Worm (Caenorhabditis elegans) whole organism, young adult: Measurements from ENCODE around the gene F10C1.1.

ENCODE experiments used
- F33H1.4 ChIP-seq: fragments of 200-800 bp; sonication (Bioruptor generic); IDR thresholded peaks from 2 replicates; pipeline ENCODE4 v1.3.6; 2022; ENCODE audit warnings: missing genetic modification reagents, missing genetic modification characterization, missing compliant biosample characterization
- F49E8.2 ChIP-seq: sonication (generic microtip); optimal IDR thresholded peaks from 3 replicates; lab custom pipeline; 2017; ENCODE audit warnings: missing genetic modification characterization, mild to moderate bottlenecking, missing compliant biosample characterization, antibody characterized with exemption, moderate library complexity; ENCODE audit not compliant: insufficient read depth
- F55B11.4 ChIP-seq: sonication (generic microtip); optimal IDR thresholded peaks from 2 replicates; lab custom pipeline; 2016; ENCODE audit warnings: missing compliant biosample characterization, missing genetic modification characterization, borderline replicate concordance; ENCODE audit not compliant: insufficient read depth
- Y53F4B.3 ChIP-seq: fragments of 200-800 bp; sonication (Bioruptor generic); IDR thresholded peaks from 2 replicates; pipeline ENCODE4 v1.3.6; 2022; ENCODE audit warnings: missing genetic modification reagents, missing genetic modification characterization, missing compliant biosample characterization
- Y79H2A.3 ChIP-seq: fragments of 200-800 bp; sonication (Bioruptor generic); conservative IDR thresholded peaks from 2 replicates; pipeline ENCODE4 v1.3.6; 2022; ENCODE audit warnings: missing genetic modification reagents, missing genetic modification characterization, missing compliant biosample characterization
- ama-1 ChIP-seq, 3 experiments: fragments of 150-350 bp in 1 of 3; sonication (generic microtip) in 2 of 3; optimal IDR thresholded peaks; 2 replicates each; lab custom pipeline; 2014 to 2018; ENCODE audit warnings: missing biosample characterization in 2 of 3, missing genetic modification characterization in 2 of 3, missing genetic modification reagents in 2 of 3
- athp-1 ChIP-seq: sonication (generic microtip); optimal IDR thresholded peaks from 2 replicates; lab custom pipeline; 2017; ENCODE audit warnings: mild to moderate bottlenecking, missing genetic modification characterization, missing compliant biosample characterization
- attf-6 ChIP-seq: fragments of 200-800 bp; sonication (Bioruptor generic); IDR thresholded peaks from 2 replicates; pipeline ENCODE4 v1.3.6; 2022; ENCODE audit warnings: missing genetic modification reagents, missing genetic modification characterization, missing compliant biosample characterization
- ccch-3 ChIP-seq: fragments of 200-800 bp; sonication (Bioruptor generic); optimal IDR thresholded peaks from 2 replicates; lab custom pipeline; 2018; ENCODE audit warnings: mild to moderate bottlenecking, missing genetic modification characterization, missing compliant biosample characterization
- ceh-27 ChIP-seq: fragments of 200-800 bp; sonication (Bioruptor generic); optimal IDR thresholded peaks from 2 replicates; lab custom pipeline; 2018; ENCODE audit warnings: mild to moderate bottlenecking, missing genetic modification characterization, moderate library complexity, missing compliant biosample characterization
- ceh-58 ChIP-seq: fragments of 200-800 bp; sonication (Bioruptor generic); IDR thresholded peaks from 2 replicates; pipeline ENCODE4 v1.3.6; 2022; ENCODE audit warnings: missing genetic modification characterization, missing compliant biosample characterization
- ceh-91 ChIP-seq: fragments of 200-800 bp; sonication (Bioruptor generic); IDR thresholded peaks from 2 replicates; pipeline ENCODE4 v1.3.6; 2022; ENCODE audit warnings: missing genetic modification reagents, missing genetic modification characterization, missing compliant biosample characterization
- die-1 ChIP-seq: sonication (generic microtip); optimal IDR thresholded peaks from 2 replicates; lab custom pipeline; 2016; ENCODE audit warnings: missing genotype, mild to moderate bottlenecking, missing genetic modification characterization, missing compliant biosample characterization
- dpff-1 ChIP-seq: sonication (generic microtip); optimal IDR thresholded peaks from 2 replicates; lab custom pipeline; 2017; ENCODE audit warnings: mild to moderate bottlenecking, missing genetic modification characterization, missing compliant biosample characterization
- egrh-3 ChIP-seq: fragments of 200-800 bp; sonication (Bioruptor generic); IDR thresholded peaks from 2 replicates; pipeline ENCODE4 v1.3.6; 2022; ENCODE audit warnings: missing genetic modification reagents, missing genetic modification characterization, missing compliant biosample characterization
- ekl-4 ChIP-seq: fragments of 200-800 bp; sonication (Bioruptor generic); IDR thresholded peaks from 2 replicates; pipeline ENCODE4 v1.3.6; 2022; ENCODE audit warnings: missing genetic modification reagents, missing genetic modification characterization, missing compliant biosample characterization
- ets-4 ChIP-seq: fragments of 200-800 bp; sonication (Bioruptor generic); optimal IDR thresholded peaks from 2 replicates; lab custom pipeline; 2018; ENCODE audit warnings: mild to moderate bottlenecking, missing genetic modification characterization, missing compliant biosample characterization
- hlh-26 ChIP-seq: fragments of 200-800 bp; sonication (Bioruptor generic); conservative IDR thresholded peaks from 2 replicates; pipeline ENCODE4 v1.3.6; 2022; ENCODE audit warnings: missing genetic modification reagents, missing genetic modification characterization, missing compliant biosample characterization
- hmg-1.2 ChIP-seq: fragments of 200-800 bp; sonication (Bioruptor generic); IDR thresholded peaks from 2 replicates; pipeline ENCODE4 v1.3.6; 2022; ENCODE audit warnings: missing genetic modification reagents, missing genetic modification characterization, missing compliant biosample characterization
- let-607 ChIP-seq, 2 experiments: fragments of 200-800 bp in 1 of 2; sonication (Bioruptor generic) in 1 of 2; sonication (generic microtip) in 1 of 2; optimal IDR thresholded peaks; 2 replicates each; lab custom pipeline; 2016 to 2018; ENCODE audit warnings: mild to moderate bottlenecking in 2 of 2, missing compliant biosample characterization in 2 of 2, missing genetic modification characterization in 2 of 2, moderate library complexity in 2 of 2, missing genotype in 1 of 2
- madf-6 ChIP-seq: fragments of 200-800 bp; sonication (Bioruptor generic); IDR thresholded peaks from 2 replicates; pipeline ENCODE4 v1.3.6; 2022; ENCODE audit warnings: missing genetic modification reagents, missing genetic modification characterization, missing compliant biosample characterization
- nhr-27 ChIP-seq: fragments of 200-800 bp; sonication (Bioruptor generic); optimal IDR thresholded peaks from 2 replicates; lab custom pipeline; 2018; ENCODE audit warnings: mild to moderate bottlenecking, missing genetic modification characterization, moderate library complexity, missing compliant biosample characterization
- rec-8 ChIP-seq, 2 experiments: sonication (generic microtip); optimal IDR thresholded peaks; 2 replicates each; lab custom pipeline; 2016; ENCODE audit warnings: mild to moderate bottlenecking in 2 of 2, missing genetic modification characterization in 2 of 2, missing genetic modification reagents in 2 of 2, missing genotype in 2 of 2, missing biosample characterization in 1 of 2, missing compliant biosample characterization in 1 of 2, moderate library complexity in 1 of 2
- sdz-38 ChIP-seq: sonication (generic microtip); optimal IDR thresholded peaks from 2 replicates; lab custom pipeline; 2016; ENCODE audit warnings: missing genotype, missing genetic modification characterization, missing compliant biosample characterization
- snpc-1.1 ChIP-seq: sonication (generic microtip); optimal IDR thresholded peaks from 2 replicates; lab custom pipeline; 2017; ENCODE audit warnings: missing genetic modification characterization, mild to moderate bottlenecking, missing compliant biosample characterization, antibody characterized with exemption, moderate library complexity, missing genotype, missing genetic modification reagents; ENCODE audit not compliant: insufficient read depth
- snpc-3.4 ChIP-seq: sonication (generic microtip); optimal IDR thresholded peaks from 2 replicates; lab custom pipeline; 2017; ENCODE audit warnings: missing genetic modification characterization, mild to moderate bottlenecking, missing compliant biosample characterization, antibody characterized with exemption, moderate library complexity, missing genotype, missing genetic modification reagents
- snpc-4 ChIP-seq, 5 experiments: fragments of 150-350 bp in 1 of 5; sonication (generic microtip) in 4 of 5; optimal IDR thresholded peaks; 2 replicates each; lab custom pipeline; 2014 to 2018; ENCODE audit warnings: missing genetic modification characterization in 5 of 5, missing biosample characterization in 3 of 5, antibody characterized with exemption in 2 of 5, mild to moderate bottlenecking in 2 of 5, missing compliant biosample characterization in 2 of 5, missing genotype in 2 of 5, moderate library complexity in 2 of 5, missing genetic modification reagents in 1 of 5
- tbp1 ChIP-seq: fragments of 200-800 bp; sonication (Bioruptor generic); optimal IDR thresholded peaks from 2 replicates; lab custom pipeline; 2018; ENCODE audit warnings: mild to moderate bottlenecking, missing genetic modification characterization, missing compliant biosample characterization
- tbx-9 ChIP-seq: sonication (generic microtip); optimal IDR thresholded peaks from 2 replicates; lab custom pipeline; 2016; ENCODE audit warnings: borderline replicate concordance, missing genetic modification characterization, inconsistent platforms, missing compliant biosample characterization
- ztf-18 ChIP-seq: sonication (generic microtip); optimal IDR thresholded peaks from 2 replicates; lab custom pipeline; 2016; ENCODE audit warnings: missing genotype, mild to moderate bottlenecking, missing genetic modification characterization, missing compliant biosample characterization
- ztf-25 ChIP-seq: fragments of 200-800 bp; sonication (Bioruptor generic); IDR thresholded peaks from 2 replicates; pipeline ENCODE4 v1.3.6; 2022; ENCODE audit warnings: missing genetic modification reagents, missing genetic modification characterization, missing compliant biosample characterization
- ztf-3 ChIP-seq: fragments of 200-800 bp; sonication (Bioruptor generic); optimal IDR thresholded peaks from 2 replicates; lab custom pipeline; 2018; ENCODE audit warnings: mild to moderate bottlenecking, missing genetic modification characterization, missing compliant biosample characterization

Gene F10C1.1

DNA sequence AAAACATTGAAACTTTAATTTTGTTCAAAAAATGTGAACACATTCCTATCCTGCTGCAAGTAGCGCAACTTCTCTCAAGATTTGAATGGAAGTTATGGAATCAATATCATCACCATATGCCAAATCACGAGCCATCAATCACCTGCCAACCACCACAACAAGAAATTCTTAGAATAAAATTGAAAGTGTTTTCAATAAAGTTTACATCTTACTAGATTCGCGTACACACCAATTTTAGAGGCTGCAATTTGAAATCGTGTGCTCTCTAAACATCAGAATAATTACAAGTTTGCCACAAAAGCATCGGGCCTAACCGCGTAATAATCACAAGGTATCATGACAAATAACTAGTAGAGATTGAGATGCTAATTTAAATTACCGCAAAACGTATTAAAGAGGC is 850 bp downstream of the F10C1.1 start:
- TF ChIP-seq ceh-27 (GFP tag; lab: Kevin White, UChicago) (no peak), ztf-25 (no peak), F49E8.2 (no peak), hlh-26 (GFP tag; lab: Robert Waterston, UW) (no peak), attf-6 (GFP tag; lab: Robert Waterston, UW) (no peak), ekl-4 (GFP tag; lab: Robert Waterston, UW) (no peak), let-607 (tag; optimal IDR thresholded peaks at IDR 0.05; lab: Kevin White, UChicago) (no peak), egrh-3 (no peak), snpc-3.4 (tag; lab: Kevin White, UChicago) (no peak), ceh-91 (GFP tag; lab: Robert Waterston, UW) (no peak)

DNA sequence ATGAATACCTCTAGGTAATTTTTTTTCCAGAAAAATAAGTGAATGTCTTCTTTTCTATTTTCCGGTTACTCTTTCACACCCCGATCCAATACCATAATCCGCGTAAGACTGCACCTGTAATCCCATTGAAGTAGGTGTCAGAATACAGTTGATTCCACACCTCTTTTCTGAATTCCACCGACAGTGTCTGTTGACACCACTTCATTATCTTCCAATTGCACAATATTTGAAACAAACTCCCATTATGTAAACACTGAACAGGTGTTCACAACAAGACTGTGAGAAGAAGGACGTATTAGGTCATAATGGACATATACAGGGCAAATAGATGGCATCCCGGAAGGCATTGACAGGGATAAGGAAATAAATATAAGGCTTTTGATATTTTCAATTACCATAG is 3.3 kb downstream of the F10C1.1 start:
- TF ChIP-seq madf-6 (GFP tag; lab: Robert Waterston, UW) (no peak), tbx-9 (tag; lab: Kevin White, UChicago) (no peak), F55B11.4 (tag; lab: Kevin White, UChicago) (no peak), dpff-1 (tag; lab: Kevin White, UChicago) (no peak), die-1 (tag; lab: Kevin White, UChicago) (no peak), sdz-38 (tag; lab: Kevin White, UChicago) (no peak), F33H1.4 (GFP tag; lab: Robert Waterston, UW) (no peak), rec-8 (tag; optimal IDR thresholded peaks at IDR 0.05; lab: Kevin White, UChicago) (no peak), snpc-4 (GFP tag; optimal IDR thresholded peaks at IDR 0.05; lab: Kevin White, UChicago) (no peak), snpc-4 (tag; optimal IDR thresholded peaks at IDR 0.05; lab: Kevin White, UChicago) (no peak), ama-1 (optimal IDR thresholded peaks at IDR 0.05; lab: Kevin White, UChicago) (no peak), ama-1 (GFP tag; optimal IDR thresholded peaks at IDR 0.05; lab: Kevin White, UChicago) (no peak), tbp1 (GFP tag; lab: Kevin White, UChicago) (no peak), ceh-58 (no peak), Y53F4B.3 (no peak), hlh-26 (GFP tag; lab: Robert Waterston, UW) (no peak), ccch-3 (no peak), snpc-1.1 (tag; lab: Kevin White, UChicago) (no peak), ztf-3 (GFP tag; lab: Kevin White, UChicago) (no peak), nhr-27 (tag; lab: Kevin White, UChicago) (no peak)

DNA sequence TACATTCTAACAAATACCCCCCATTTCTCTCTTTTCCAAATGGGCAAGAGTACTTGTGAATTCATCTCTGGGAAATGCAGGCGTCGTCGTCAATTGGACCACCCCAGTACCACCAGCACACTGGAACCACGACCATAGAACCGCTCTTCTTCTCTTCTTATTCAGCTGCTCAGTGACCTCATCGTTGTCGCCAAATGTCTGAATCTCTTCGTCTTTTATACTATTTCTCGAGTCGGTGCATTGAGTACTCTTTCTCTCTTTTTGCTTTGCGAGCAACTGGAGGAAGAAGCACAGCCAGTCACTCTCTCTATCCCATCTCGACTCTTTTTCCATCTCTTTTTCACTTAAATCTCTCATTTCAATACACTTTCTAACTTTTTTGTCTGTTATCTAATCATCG is 5.8 kb downstream of the F10C1.1 start:
- TF ChIP-seq ztf-18 (tag; lab: Kevin White, UChicago) (no peak), hmg-1.2 (GFP tag; lab: Robert Waterston, UW) (peak; percentile 50; the same call in 1 of the 2 replicates), Y79H2A.3 (GFP tag; lab: Robert Waterston, UW) (no peak), ets-4 (GFP tag; lab: Kevin White, UChicago) (no peak), ceh-27 (GFP tag; lab: Kevin White, UChicago) (peak; percentile 7), athp-1 (tag; lab: Kevin White, UChicago) (no peak)
